Fruit fly (Drosophila melanogaster): ENCODE data around the gene CG2150.

CG2150 gene

DNA sequence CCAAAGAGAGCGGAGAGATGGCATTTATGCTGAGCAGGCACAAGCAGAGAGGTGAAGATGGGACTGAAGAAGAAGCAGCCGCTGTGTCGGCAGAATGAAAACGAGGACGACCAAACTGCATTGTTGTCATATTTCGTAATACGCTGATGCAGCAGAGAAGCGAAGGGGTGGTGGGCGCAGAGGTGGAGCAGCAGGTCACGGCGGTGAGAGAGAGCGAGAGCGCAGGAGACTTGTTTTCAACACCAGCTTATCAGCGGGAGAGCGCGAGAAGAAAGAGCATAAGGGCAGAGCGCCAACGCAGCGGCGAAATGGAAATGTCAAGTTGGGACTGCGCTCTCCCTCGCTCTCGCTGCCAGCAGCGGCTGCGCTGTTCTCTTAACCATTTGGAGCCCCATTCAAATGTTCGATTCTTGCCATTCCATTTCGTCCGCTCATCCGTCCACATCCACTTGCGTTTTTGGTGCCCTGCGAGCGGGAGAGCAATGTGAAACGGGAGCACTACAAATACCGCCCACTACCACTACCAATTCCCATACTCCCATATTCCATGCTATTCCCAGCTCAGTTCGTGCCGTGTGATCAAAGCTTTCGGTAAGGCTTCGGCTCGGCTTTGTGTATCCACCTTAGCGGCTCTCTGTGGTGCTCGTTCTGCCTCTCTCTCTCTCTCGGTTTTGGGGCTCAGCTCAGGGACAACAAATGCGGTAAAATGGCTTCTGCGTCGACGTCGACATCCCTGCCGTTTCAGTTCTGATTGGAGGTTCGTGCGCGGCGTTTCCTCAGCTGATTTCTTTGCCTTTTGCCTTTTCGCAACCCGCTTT, 51.1 kb downstream of the CG2150 start, which contains the start of gene ttk (continued):
- no peak for TF ChIP-seq H2.0 (GFP tag; IDR thresholded peaks at IDR 0.05)
- no peak for TF ChIP-seq CG10274 (GFP tag; optimal IDR thresholded peaks at IDR 0.05)
- TF ChIP-seq peb (GFP tag; IDR thresholded peaks at IDR 0.05), result no peak
- no peak for TF ChIP-seq Gug (GFP tag; IDR thresholded peaks at IDR 0.05)
- TF ChIP-seq Mad (GFP tag; optimal IDR thresholded peaks at IDR 0.05), result no peak
- peak in 1 of 2 experiments; percentile 97 for TF ChIP-seq Hr78 (GFP tag; optimal IDR thresholded peaks at IDR 0.05)
- no peak for TF ChIP-seq ATbp (GFP tag; optimal IDR thresholded peaks at IDR 0.05)
- no peak for TF ChIP-seq Nf-YC (tag; optimal IDR thresholded peaks at IDR 0.05)
- no peak for TF ChIP-seq CG6272 (GFP tag; IDR thresholded peaks at IDR 0.05)
- no peak for TF ChIP-seq ind (GFP tag; optimal IDR thresholded peaks at IDR 0.05)
- TF ChIP-seq ac (GFP tag; optimal IDR thresholded peaks at IDR 0.05), result no peak
- peak; percentile 22 for TF ChIP-seq CG6254 (GFP tag; optimal IDR thresholded peaks at IDR 0.05)
- no peak for TF ChIP-seq CG18262 (tag; optimal IDR thresholded peaks at IDR 0.05)
- TF ChIP-seq Sin3A (optimal IDR thresholded peaks at IDR 0.05), result no peak
- no peak for TF ChIP-seq CG13296 (GFP tag; optimal IDR thresholded peaks at IDR 0.05)
- no peak for TF ChIP-seq TFAM (GFP tag; optimal IDR thresholded peaks at IDR 0.05)
- no peak for TF ChIP-seq CG2889 (GFP tag; IDR thresholded peaks at IDR 0.05)
- no peak for TF ChIP-seq tna (GFP tag; IDR thresholded peaks at IDR 0.05; ENCODE audit: partially characterized antibody)
- TF ChIP-seq Dad (GFP tag; optimal IDR thresholded peaks at IDR 0.05), result peak; percentile 3
- TF ChIP-seq cad (GFP tag; optimal IDR thresholded peaks at IDR 0.05), result no peak
- TF ChIP-seq MBD-R2 (GFP tag; IDR thresholded peaks at IDR 0.05), result no peak
- no peak for TF ChIP-seq ssp (GFP tag; IDR thresholded peaks at IDR 0.05)
- TF ChIP-seq CG13624 (GFP tag; optimal IDR thresholded peaks at IDR 0.05), result no peak
- no peak for TF ChIP-seq sc (optimal IDR thresholded peaks at IDR 0.05)
- no peak for TF ChIP-seq sc (GFP tag; optimal IDR thresholded peaks at IDR 0.05)
- TF ChIP-seq CG13424 (tag; optimal IDR thresholded peaks at IDR 0.05), result no peak
- TF ChIP-seq Awh (GFP tag; IDR thresholded peaks at IDR 0.05), result no peak
- no peak for TF ChIP-seq CG17612 (GFP tag; IDR thresholded peaks at IDR 0.05)
- TF ChIP-seq CG4707 (GFP tag; optimal IDR thresholded peaks at IDR 0.05), result no peak
- TF ChIP-seq trh (GFP tag; optimal IDR thresholded peaks at IDR 0.05), result no peak
- 0 out of 3 replicates have a peak, but pooled peaks have one; percentile 11 for TF ChIP-seq z (GFP tag; IDR thresholded peaks at IDR 0.05)
- no peak for TF ChIP-seq hb (GFP tag; IDR thresholded peaks at IDR 0.05; ENCODE audit: partially characterized antibody)
- TF ChIP-seq CG11456 (GFP tag; IDR thresholded peaks at IDR 0.05), result no peak
- 0 out of 2 replicates have a peak, but pooled peaks have one; percentile 14 for TF ChIP-seq CG42726 (GFP tag; IDR thresholded peaks at IDR 0.05; ENCODE audit: partially characterized antibody)
- TF ChIP-seq onecut (GFP tag; IDR thresholded peaks at IDR 0.05), result no peak
- no peak for TF ChIP-seq CG15073 (GFP tag; optimal IDR thresholded peaks at IDR 0.05)
- TF ChIP-seq dpn (GFP tag; optimal IDR thresholded peaks at IDR 0.05), result no peak
- TF ChIP-seq pita (GFP tag; optimal IDR thresholded peaks at IDR 0.05), result no peak
- TF ChIP-seq fu2 (GFP tag; optimal IDR thresholded peaks at IDR 0.05), result no peak
- TF ChIP-seq fd3F (GFP tag; optimal IDR thresholded peaks at IDR 0.05), result no peak
- TF ChIP-seq Atf6 (GFP tag; IDR thresholded peaks at IDR 0.05), result no peak
- TF ChIP-seq hth (optimal IDR thresholded peaks at IDR 0.05), result no peak
- TF ChIP-seq CG13123 (GFP tag; optimal IDR thresholded peaks at IDR 0.05), result no peak
- no peak for TF ChIP-seq CG8765 (GFP tag; IDR thresholded peaks at IDR 0.05)
- peak; percentile 58 for TF ChIP-seq chn (GFP tag; optimal IDR thresholded peaks at IDR 0.05)
- TF ChIP-seq abd-A (tag; optimal IDR thresholded peaks at IDR 0.05), result no peak
- TF ChIP-seq CG6689 (GFP tag; IDR thresholded peaks at IDR 0.05), result no peak
- TF ChIP-seq CG17829 (tag; optimal IDR thresholded peaks at IDR 0.05), result no peak
- no peak for TF ChIP-seq CG31388 (GFP tag; optimal IDR thresholded peaks at IDR 0.05)
- no peak for TF ChIP-seq insv (GFP tag; optimal IDR thresholded peaks at IDR 0.05)
- no peak for TF ChIP-seq CG15011 (GFP tag; optimal IDR thresholded peaks at IDR 0.05)

Data from whole organism, embryonic.